In the genomic region with DNA sequence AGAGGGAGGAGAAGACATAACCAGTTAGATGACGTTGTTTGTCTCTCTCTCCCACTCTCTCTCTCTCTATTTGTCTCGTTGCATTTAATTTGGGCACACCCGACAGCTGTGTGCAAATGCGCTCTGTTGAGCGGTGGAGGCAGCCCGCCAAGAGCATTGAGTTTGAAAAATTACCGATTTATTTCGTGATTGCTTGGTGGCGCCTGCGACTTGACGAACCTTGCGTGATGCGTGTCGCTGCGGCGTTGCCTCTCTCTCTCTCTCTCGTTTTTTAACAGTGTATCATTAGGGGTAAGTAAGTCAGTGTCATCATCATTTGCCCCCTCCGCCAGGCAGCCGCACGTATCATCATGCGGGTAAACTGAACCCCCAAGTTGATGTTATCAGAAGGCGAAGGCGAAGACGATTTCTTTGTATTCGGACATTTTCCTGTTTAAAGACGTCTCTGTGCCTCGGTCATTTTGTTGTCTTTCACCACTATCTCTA, we compare ENCODE assay signal across 4 worm cellular contexts.
TF ChIP-seq lines count a peak whose summit lies in the region.

No protein-coding gene starts in this region.

TF ChIP-seq in whole organism, L2 larva, 48 proteins besides CTCF, POLR2A, EP300 and RAD21 (continues in another document):
- TF ChIP-seq nhr-23 (tag; optimal IDR thresholded peaks at IDR 0.05; lab: Kevin White, UChicago) (no peak), nhr-77 (tag; optimal IDR thresholded peaks at IDR 0.05; lab: Kevin White, UChicago) (no peak), nhr-237 (tag; optimal IDR thresholded peaks at IDR 0.05; lab: Kevin White, UChicago) (no peak), lin-13 (GFP tag; optimal IDR thresholded peaks at IDR 0.05; lab: Kevin White, UChicago) (peak; percentile 80), R02D3.7 (tag; optimal IDR thresholded peaks at IDR 0.05; lab: Kevin White, UChicago) (no peak), crh-2 (tag; optimal IDR thresholded peaks at IDR 0.05; lab: Kevin White, UChicago) (peak; percentile 21), mdl-1 (tag; optimal IDR thresholded peaks at IDR 0.05; lab: Kevin White, UChicago) (no peak), zag-1 (tag; optimal IDR thresholded peaks at IDR 0.05; lab: Kevin White, UChicago) (peak; percentile 25), ztf-11 (tag; optimal IDR thresholded peaks at IDR 0.05; lab: Kevin White, UChicago) (no peak), nhr-12 (tag; optimal IDR thresholded peaks at IDR 0.05; lab: Kevin White, UChicago) (no peak), nhr-21 (tag; optimal IDR thresholded peaks at IDR 0.05; lab: Kevin White, UChicago) (peak; percentile 30), snpc-4 (tag; optimal IDR thresholded peaks at IDR 0.05; lab: Kevin White, UChicago) (no peak), nhr-129 (tag; optimal IDR thresholded peaks at IDR 0.05; lab: Kevin White, UChicago) (peak; percentile 85), mbf-1 (tag; optimal IDR thresholded peaks at IDR 0.05; lab: Kevin White, UChicago) (no peak), sma-9 (GFP tag; optimal IDR thresholded peaks at IDR 0.05; lab: Kevin White, UChicago) (peak; percentile 63), sma-9 (tag; optimal IDR thresholded peaks at IDR 0.05; lab: Kevin White, UChicago) (no peak), unc-62 (GFP tag; optimal IDR thresholded peaks at IDR 0.05; lab: Kevin White, UChicago) (no peak), C34F6.9 (tag; optimal IDR thresholded peaks at IDR 0.05; lab: Kevin White, UChicago) (peak; percentile 76), skn-1 (tag; optimal IDR thresholded peaks at IDR 0.05; lab: Kevin White, UChicago) (no peak), elt-3 (tag; optimal IDR thresholded peaks at IDR 0.05; lab: Kevin White, UChicago) (no peak), elt-1 (tag; optimal IDR thresholded peaks at IDR 0.05; lab: Kevin White, UChicago) (no peak), unc-55 (GFP tag; optimal IDR thresholded peaks at IDR 0.05; lab: Kevin White, UChicago) (peak; percentile 89), sem-4 (tag; optimal IDR thresholded peaks at IDR 0.05; lab: Kevin White, UChicago) (no peak)

TF ChIP-seq in whole organism, L4 larva, 104 proteins besides CTCF, POLR2A, EP300 and RAD21 (continues in another document):
- TF ChIP-seq dmd-6 (GFP tag; IDR thresholded peaks at IDR 0.05; lab: Robert Waterston, UW): peak; percentile 67
- TF ChIP-seq saeg-2 (GFP tag; IDR thresholded peaks at IDR 0.05; lab: Robert Waterston, UW): 0 out of 2 replicates have a peak, but pooled peaks have one; percentile 24
- TF ChIP-seq attf-4 (tag; optimal IDR thresholded peaks at IDR 0.05; lab: Kevin White, UChicago): no peak
- TF ChIP-seq F10B5.3 (tag; optimal IDR thresholded peaks at IDR 0.05; lab: Kevin White, UChicago): no peak
- peak; percentile 61; the same call in 1 of the 2 replicates for TF ChIP-seq egl-43 (GFP tag; IDR thresholded peaks at IDR 0.05; lab: Robert Waterston, UW)
- peak; percentile 86 for TF ChIP-seq hlh-30 (tag; optimal IDR thresholded peaks at IDR 0.05; lab: Kevin White, UChicago; ENCODE audit: insufficient read depth)
- TF ChIP-seq lsy-2 (tag; optimal IDR thresholded peaks at IDR 0.05; lab: Kevin White, UChicago): peak; percentile 54 to 67
- TF ChIP-seq unc-130 (GFP tag; optimal IDR thresholded peaks at IDR 0.05; lab: Kevin White, UChicago): no peak
- TF ChIP-seq spr-3 (GFP tag; optimal IDR thresholded peaks at IDR 0.05; lab: Kevin White, UChicago): no peak
- TF ChIP-seq lir-3 (tag; optimal IDR thresholded peaks at IDR 0.05; lab: Kevin White, UChicago): no peak
- TF ChIP-seq snpc-1.2 (GFP tag; IDR thresholded peaks at IDR 0.05; lab: Robert Waterston, UW): no peak
- no peak for TF ChIP-seq unc-39 (tag; optimal IDR thresholded peaks at IDR 0.05; lab: Kevin White, UChicago)
- peak; percentile 90 for TF ChIP-seq hlh-11 (tag; optimal IDR thresholded peaks at IDR 0.05; lab: Kevin White, UChicago)
- no peak for TF ChIP-seq lin-29 (GFP tag; IDR thresholded peaks at IDR 0.05; lab: Robert Waterston, UW)
- no peak for TF ChIP-seq ceh-82 (tag; optimal IDR thresholded peaks at IDR 0.05; lab: Kevin White, UChicago)
- peak; percentile 70 for TF ChIP-seq rbr-2 (tag; optimal IDR thresholded peaks at IDR 0.05; lab: Kevin White, UChicago)
- peak; percentile 8 for TF ChIP-seq nhr-25 (tag; optimal IDR thresholded peaks at IDR 0.05; lab: Kevin White, UChicago; ENCODE audit: borderline replicate concordance, insufficient read depth)
- TF ChIP-seq hif-1 (tag; optimal IDR thresholded peaks at IDR 0.05; lab: Kevin White, UChicago): peak in 1 of 2 experiments; percentile 73
- peak in 1 of 2 experiments; percentile 100 for TF ChIP-seq unc-62 (GFP tag; optimal IDR thresholded peaks at IDR 0.05 in 1 of 2; lab: Kevin White, UChicago)
- TF ChIP-seq unc-62 (tag; optimal IDR thresholded peaks at IDR 0.05; lab: Kevin White, UChicago): no peak
- TF ChIP-seq cey-2 (tag; optimal IDR thresholded peaks at IDR 0.05; lab: Kevin White, UChicago; ENCODE audit: borderline replicate concordance, insufficient read depth): no peak

TF ChIP-seq in whole organism, late embryonic, 69 proteins besides CTCF, POLR2A, EP300 and RAD21 (continues in another document):
- TF ChIP-seq sox-2 (GFP tag; IDR thresholded peaks at IDR 0.05; lab: Robert Waterston, UW) (no peak), ceh-9 (tag; optimal IDR thresholded peaks at IDR 0.05; lab: Kevin White, UChicago) (no peak), ceh-48 (tag; optimal IDR thresholded peaks at IDR 0.05; lab: Kevin White, UChicago) (no peak), ceh-34 (tag; optimal IDR thresholded peaks at IDR 0.05; lab: Kevin White, UChicago) (peak; percentile 59), fkh-10 (GFP tag; optimal IDR thresholded peaks at IDR 0.05; lab: Kevin White, UChicago) (no peak), rnt-1 (tag; optimal IDR thresholded peaks at IDR 0.05; lab: Kevin White, UChicago) (no peak), tbx-2 (tag; optimal IDR thresholded peaks at IDR 0.05; lab: Kevin White, UChicago) (peak; percentile 68), syd-9 (tag; optimal IDR thresholded peaks at IDR 0.05; lab: Kevin White, UChicago) (no peak), ref-2 (tag; optimal IDR thresholded peaks at IDR 0.05; lab: Kevin White, UChicago) (peak; percentile 62), unc-42 (tag; optimal IDR thresholded peaks at IDR 0.05; lab: Kevin White, UChicago) (peak; percentile 90), madf-2 (tag; optimal IDR thresholded peaks at IDR 0.05; lab: Kevin White, UChicago) (no peak), che-1 (tag; optimal IDR thresholded peaks at IDR 0.05; lab: Kevin White, UChicago) (no peak), nhr-232 (tag; optimal IDR thresholded peaks at IDR 0.05; lab: Kevin White, UChicago) (no peak), unc-86 (tag; optimal IDR thresholded peaks at IDR 0.05; lab: Kevin White, UChicago) (no peak), npax-4 (tag; optimal IDR thresholded peaks at IDR 0.05; lab: Kevin White, UChicago) (no peak), pha-2 (tag; optimal IDR thresholded peaks at IDR 0.05; lab: Kevin White, UChicago) (no peak), pros-1 (tag; optimal IDR thresholded peaks at IDR 0.05; lab: Kevin White, UChicago) (no peak), sdc-2 (tag; optimal IDR thresholded peaks at IDR 0.05; lab: Kevin White, UChicago) (no peak), ceh-45 (GFP tag; IDR thresholded peaks at IDR 0.05; lab: Robert Waterston, UW) (no peak), nfya-1 (tag; optimal IDR thresholded peaks at IDR 0.05; lab: Kevin White, UChicago) (peak; percentile 33), tbx-7 (tag; optimal IDR thresholded peaks at IDR 0.05; lab: Kevin White, UChicago) (no peak), mec-3 (tag; optimal IDR thresholded peaks at IDR 0.05; lab: Kevin White, UChicago; ENCODE audit: borderline replicate concordance) (no peak), lin-11 (tag; optimal IDR thresholded peaks at IDR 0.05; lab: Kevin White, UChicago) (no peak), pat-9 (tag; optimal IDR thresholded peaks at IDR 0.05; lab: Kevin White, UChicago) (no peak), Y22D7AL.16 (tag; optimal IDR thresholded peaks at IDR 0.05; lab: Kevin White, UChicago) (no peak)

TF ChIP-seq in whole organism, mixed stage, embryonic, 35 proteins besides CTCF, POLR2A, EP300 and RAD21 (continues in another document):
- TF ChIP-seq ces-1 (GFP tag; optimal IDR thresholded peaks at IDR 0.05; lab: Kevin White, UChicago) (peak; percentile 42), ham-2 (GFP tag; optimal IDR thresholded peaks at IDR 0.05; lab: Kevin White, UChicago) (peak; percentile 46), elt-1 (tag; optimal IDR thresholded peaks at IDR 0.05; lab: Kevin White, UChicago; ENCODE audit: borderline replicate concordance, insufficient read depth) (peak; percentile 37), bed-3 (GFP tag; optimal IDR thresholded peaks at IDR 0.05; lab: Kevin White, UChicago) (no peak), unc-62 (GFP tag; optimal IDR thresholded peaks at IDR 0.05; lab: Kevin White, UChicago) (peak; percentile 39), lsy-2 (tag; optimal IDR thresholded peaks at IDR 0.05; lab: Kevin White, UChicago) (peak; percentile 45), cnd-1 (tag; optimal IDR thresholded peaks at IDR 0.05; lab: Kevin White, UChicago) (peak; percentile 54), ztf-11 (tag; optimal IDR thresholded peaks at IDR 0.05; lab: Kevin White, UChicago) (no peak), nhr-28 (tag; optimal IDR thresholded peaks at IDR 0.05; lab: Kevin White, UChicago) (no peak), ceh-43 (GFP tag; optimal IDR thresholded peaks at IDR 0.05; lab: Kevin White, UChicago) (peak; percentile 17), drap-1 (GFP tag; optimal IDR thresholded peaks at IDR 0.05; lab: Kevin White, UChicago) (peak; percentile 5), elt-3 (tag; optimal IDR thresholded peaks at IDR 0.05; lab: Kevin White, UChicago) (no peak), nhr-76 (tag; optimal IDR thresholded peaks at IDR 0.05; lab: Kevin White, UChicago) (no peak), unc-120 (tag; optimal IDR thresholded peaks at IDR 0.05; lab: Kevin White, UChicago; ENCODE audit: poor library complexity, severe bottlenecking) (peak; percentile 18), zip-8 (tag; optimal IDR thresholded peaks at IDR 0.05; lab: Kevin White, UChicago) (no peak), lin-32 (GFP tag; optimal IDR thresholded peaks at IDR 0.05; lab: Kevin White, UChicago) (peak; percentile 25), nhr-2 (tag; optimal IDR thresholded peaks at IDR 0.05; lab: Kevin White, UChicago) (no peak), mab-5 (tag; optimal IDR thresholded peaks at IDR 0.05; lab: Kevin White, UChicago) (no peak), lin-13 (tag; optimal IDR thresholded peaks at IDR 0.05; lab: Kevin White, UChicago) (peak; percentile 41), unc-39 (tag; optimal IDR thresholded peaks at IDR 0.05; lab: Kevin White, UChicago) (no peak), snpc-4 (tag; optimal IDR thresholded peaks at IDR 0.05; lab: Kevin White, UChicago) (no peak), ceh-83 (GFP tag; optimal IDR thresholded peaks at IDR 0.05; lab: Kevin White, UChicago) (no peak), nhr-237 (tag; optimal IDR thresholded peaks at IDR 0.05; lab: Kevin White, UChicago) (no peak), blmp-1 (tag; optimal IDR thresholded peaks at IDR 0.05; lab: Kevin White, UChicago) (no peak), pha-4 (tag; optimal IDR thresholded peaks at IDR 0.05; lab: Kevin White, UChicago) (peak; percentile 55), flh-1 (GFP tag; optimal IDR thresholded peaks at IDR 0.05; lab: Kevin White, UChicago) (no peak), mep-1 (tag; optimal IDR thresholded peaks at IDR 0.05; lab: Kevin White, UChicago) (peak; percentile 71)
